Worm (Caenorhabditis elegans) whole organism, late embryonic: Measurements from ENCODE around the gene T01D1.3.

Experiments used
- C38D4.7 ChIP-seq: fragments of 200-800 bp; sonication (Bioruptor generic); optimal IDR thresholded peaks from 2 replicates; lab custom pipeline; 2018; ENCODE audit warnings: mild to moderate bottlenecking, missing genetic modification characterization, moderate library complexity, missing compliant biosample characterization
- F13H6.1 ChIP-seq: sonication (generic microtip); optimal IDR thresholded peaks from 2 replicates; lab custom pipeline; 2016; ENCODE audit warnings: missing genetic modification characterization, missing compliant biosample characterization
- K09A11.1 ChIP-seq: sonication (generic microtip); optimal IDR thresholded peaks from 2 replicates; lab custom pipeline; 2017; ENCODE audit warnings: antibody characterized with exemption, mild to moderate bottlenecking, missing genetic modification characterization, missing compliant biosample characterization; ENCODE audit not compliant: insufficient read depth
- T23F11.4 ChIP-seq: fragments of 200-800 bp; sonication (Bioruptor generic); optimal IDR thresholded peaks from 2 replicates; lab custom pipeline; 2018; ENCODE audit warnings: mild to moderate bottlenecking, missing genetic modification characterization, missing compliant biosample characterization
- ahr-1 ChIP-seq: sonication (generic microtip); optimal IDR thresholded peaks from 2 replicates; lab custom pipeline; 2016; ENCODE audit warnings: missing genetic modification characterization, missing compliant biosample characterization
- ceh-19 ChIP-seq: fragments of 200-800 bp; sonication (Bioruptor generic); optimal IDR thresholded peaks from 2 replicates; lab custom pipeline; 2018; ENCODE audit warnings: mild to moderate bottlenecking, missing genetic modification characterization, missing compliant biosample characterization
- ceh-22 ChIP-seq: sonication (generic microtip); optimal IDR thresholded peaks from 2 replicates; lab custom pipeline; 2017; ENCODE audit warnings: missing biosample characterization, missing genetic modification characterization
- ceh-24 ChIP-seq: sonication (generic microtip); optimal IDR thresholded peaks from 2 replicates; lab custom pipeline; 2016; ENCODE audit warnings: mild to moderate bottlenecking, missing genetic modification characterization, missing compliant biosample characterization
- ceh-30 ChIP-seq: fragments of 150-350 bp; optimal IDR thresholded peaks from 2 replicates; lab custom pipeline; 2014; ENCODE audit warnings: missing biosample characterization, missing genetic modification characterization
- ceh-31 ChIP-seq: sonication (generic microtip); optimal IDR thresholded peaks from 2 replicates; lab custom pipeline; 2016; ENCODE audit warnings: missing genetic modification characterization, missing compliant biosample characterization
- ceh-45 ChIP-seq: fragments of 200-800 bp; sonication (Bioruptor generic); IDR thresholded peaks from 2 replicates; pipeline ENCODE4 v1.3.6; 2022; ENCODE audit warnings: missing genetic modification reagents, missing genetic modification characterization, missing compliant biosample characterization
- ceh-48 ChIP-seq: sonication (generic microtip); optimal IDR thresholded peaks from 2 replicates; lab custom pipeline; 2016; ENCODE audit warnings: missing genetic modification characterization, inconsistent platforms, missing compliant biosample characterization
- ceh-6 ChIP-seq: fragments of 200-800 bp; sonication (Bioruptor generic); optimal IDR thresholded peaks from 2 replicates; lab custom pipeline; 2018; ENCODE audit warnings: mild to moderate bottlenecking, missing genetic modification characterization, missing compliant biosample characterization
- ceh-9 ChIP-seq: sonication (generic microtip); optimal IDR thresholded peaks from 2 replicates; lab custom pipeline; 2016; ENCODE audit warnings: mild to moderate bottlenecking, missing genetic modification characterization, inconsistent platforms, missing compliant biosample characterization
- che-1 ChIP-seq: sonication (generic microtip); optimal IDR thresholded peaks from 2 replicates; lab custom pipeline; 2016; ENCODE audit warnings: mild to moderate bottlenecking, missing genetic modification characterization, missing compliant biosample characterization
- dmd-4 ChIP-seq: sonication (generic microtip); optimal IDR thresholded peaks from 2 replicates; lab custom pipeline; 2016; ENCODE audit warnings: borderline replicate concordance, missing genetic modification characterization, missing compliant biosample characterization
- dve-1 ChIP-seq: sonication (generic microtip); optimal IDR thresholded peaks from 2 replicates; lab custom pipeline; 2017; ENCODE audit warnings: antibody characterized with exemption, mild to moderate bottlenecking, missing genetic modification characterization, missing compliant biosample characterization
- elt-2 ChIP-seq: sonication (generic microtip); optimal IDR thresholded peaks from 2 replicates; lab custom pipeline; 2016; ENCODE audit warnings: missing genetic modification reagents, missing genetic modification characterization, missing compliant biosample characterization
- ets-4 ChIP-seq: sonication (generic microtip); optimal IDR thresholded peaks from 2 replicates; lab custom pipeline; 2016; ENCODE audit warnings: missing genetic modification characterization, missing compliant biosample characterization
- fax-1 ChIP-seq: sonication (generic microtip); optimal IDR thresholded peaks from 2 replicates; lab custom pipeline; 2016; ENCODE audit warnings: missing genotype, missing genetic modification characterization, missing compliant biosample characterization
- fkh-10 ChIP-seq: fragments of 150-350 bp; optimal IDR thresholded peaks from 2 replicates; lab custom pipeline; 2014; ENCODE audit warnings: missing biosample characterization, missing genetic modification reagents, missing genetic modification characterization
- fkh-6 ChIP-seq: sonication (generic microtip); optimal IDR thresholded peaks from 2 replicates; lab custom pipeline; 2016; ENCODE audit warnings: missing genetic modification characterization, missing compliant biosample characterization
- hlh-30 ChIP-seq: sonication (generic microtip); optimal IDR thresholded peaks from 2 replicates; lab custom pipeline; 2017; ENCODE audit warnings: antibody characterized with exemption, missing genetic modification characterization, missing compliant biosample characterization; ENCODE audit not compliant: insufficient read depth
- hlh-8 ChIP-seq: sonication (generic microtip); optimal IDR thresholded peaks from 2 replicates; lab custom pipeline; 2016; ENCODE audit warnings: missing genotype, missing genetic modification characterization, missing compliant biosample characterization
- lim-6 ChIP-seq: sonication (generic microtip); optimal IDR thresholded peaks from 2 replicates; lab custom pipeline; 2016; ENCODE audit warnings: missing genetic modification characterization, missing compliant biosample characterization
- lin-11 ChIP-seq: fragments of 200-800 bp; sonication (Bioruptor generic); optimal IDR thresholded peaks from 2 replicates; lab custom pipeline; 2018; ENCODE audit warnings: mild to moderate bottlenecking, missing genetic modification characterization, missing compliant biosample characterization
- madf-2 ChIP-seq: sonication (generic microtip); optimal IDR thresholded peaks from 2 replicates; lab custom pipeline; 2017; ENCODE audit warnings: missing genetic modification characterization, missing compliant biosample characterization
- nfya-1 ChIP-seq: sonication (generic microtip); optimal IDR thresholded peaks from 2 replicates; lab custom pipeline; 2017; ENCODE audit warnings: missing genetic modification characterization, mild to moderate bottlenecking, missing compliant biosample characterization, antibody characterized with exemption, moderate library complexity
- nhr-11 ChIP-seq: fragments of 150-350 bp; optimal IDR thresholded peaks from 2 replicates; lab custom pipeline; 2014; ENCODE audit warnings: missing biosample characterization, missing genetic modification characterization
- nhr-232 ChIP-seq: sonication (generic microtip); optimal IDR thresholded peaks from 2 replicates; lab custom pipeline; 2016; ENCODE audit warnings: missing genetic modification characterization, missing compliant biosample characterization
- npax-4 ChIP-seq: sonication (generic microtip); optimal IDR thresholded peaks from 2 replicates; lab custom pipeline; 2016; ENCODE audit warnings: missing genetic modification characterization, missing compliant biosample characterization
- odd-2 ChIP-seq: sonication (generic microtip); optimal IDR thresholded peaks from 2 replicates; lab custom pipeline; 2017; ENCODE audit warnings: antibody characterized with exemption, mild to moderate bottlenecking, missing genetic modification characterization, missing compliant biosample characterization
- pag-3 ChIP-seq: sonication (generic microtip); optimal IDR thresholded peaks from 2 replicates; lab custom pipeline; 2016; ENCODE audit warnings: missing compliant biosample characterization, missing genetic modification characterization, borderline replicate concordance
- pat-9 ChIP-seq: fragments of 200-800 bp; sonication (Bioruptor generic); optimal IDR thresholded peaks from 2 replicates; lab custom pipeline; 2018; ENCODE audit warnings: mild to moderate bottlenecking, missing genetic modification characterization, moderate library complexity, missing compliant biosample characterization
- pha-2 ChIP-seq: sonication (generic microtip); optimal IDR thresholded peaks from 2 replicates; lab custom pipeline; 2017; ENCODE audit warnings: mild to moderate bottlenecking, missing genetic modification characterization, missing compliant biosample characterization
- pha-4 ChIP-seq: fragments of 150-350 bp; optimal IDR thresholded peaks from 2 replicates; lab custom pipeline; 2018; ENCODE audit warnings: missing biosample characterization, missing genetic modification reagents, missing genetic modification characterization
- pqm-1 ChIP-seq: sonication (generic microtip); optimal IDR thresholded peaks from 2 replicates; lab custom pipeline; 2016; ENCODE audit warnings: missing genetic modification characterization, missing compliant biosample characterization
- pros-1 ChIP-seq: fragments of 150-350 bp; optimal IDR thresholded peaks from 2 replicates; lab custom pipeline; 2014; ENCODE audit warnings: missing biosample characterization, missing genetic modification reagents, missing genetic modification characterization
- ref-2 ChIP-seq: sonication (generic microtip); optimal IDR thresholded peaks from 2 replicates; lab custom pipeline; 2016; ENCODE audit warnings: missing genetic modification characterization, missing compliant biosample characterization
- sox-2 ChIP-seq: fragments of 200-800 bp; sonication (Bioruptor generic); IDR thresholded peaks from 2 replicates; pipeline ENCODE4 v1.3.6; 2022; ENCODE audit warnings: missing genetic modification reagents, missing genetic modification characterization, missing compliant biosample characterization
- sox-4 ChIP-seq: sonication (generic microtip); optimal IDR thresholded peaks from 2 replicates; lab custom pipeline; 2017; ENCODE audit warnings: mild to moderate bottlenecking, missing genetic modification characterization, inconsistent platforms, missing compliant biosample characterization
- tbx-2 ChIP-seq: sonication (generic microtip); optimal IDR thresholded peaks from 2 replicates; lab custom pipeline; 2016; ENCODE audit warnings: missing genetic modification characterization, missing compliant biosample characterization
- tbx-7 ChIP-seq: sonication (generic microtip); optimal IDR thresholded peaks from 2 replicates; lab custom pipeline; 2016; ENCODE audit warnings: missing genotype, missing genetic modification characterization, missing compliant biosample characterization
- ttx-3 ChIP-seq: sonication (generic microtip); optimal IDR thresholded peaks from 2 replicates; lab custom pipeline; 2016; ENCODE audit warnings: missing genetic modification reagents, missing genetic modification characterization, missing compliant biosample characterization
- unc-42 ChIP-seq: sonication (generic microtip); optimal IDR thresholded peaks from 2 replicates; lab custom pipeline; 2016; ENCODE audit warnings: missing genotype, missing genetic modification characterization, missing compliant biosample characterization
- unc-86 ChIP-seq: sonication (generic microtip); optimal IDR thresholded peaks from 2 replicates; lab custom pipeline; 2016; ENCODE audit warnings: missing genetic modification characterization, missing compliant biosample characterization

The T01D1.3 gene

ce11 chrII:221212-221611 is 45.4 kb upstream of the T01D1.3 start (continued):
- TF ChIP-seq fkh-10 (GFP tag; lab: Kevin White, UChicago) (no peak), ceh-31 (tag; lab: Kevin White, UChicago) (peak; percentile 69), pros-1 (tag; lab: Kevin White, UChicago) (peak; percentile 45), ceh-24 (tag; lab: Kevin White, UChicago) (no peak), pqm-1 (tag; lab: Kevin White, UChicago) (no peak)

ce11 chrII:220602-221001 is 44.8 kb upstream of the T01D1.3 start, which contains the start of gene ubxn-3:
TSS of gene ubxn-3 (minus strand) at chrII:220667.
- TF ChIP-seq hlh-8 (tag; lab: Kevin White, UChicago) (no peak), ceh-9 (no peak), nhr-232 (no peak), dmd-4 (tag; lab: Kevin White, UChicago) (no peak), tbx-2 (no peak), npax-4 (tag; lab: Kevin White, UChicago) (no peak), nfya-1 (tag; lab: Kevin White, UChicago) (no peak), T23F11.4 (no peak), pag-3 (tag; lab: Kevin White, UChicago) (no peak), fkh-6 (tag; lab: Kevin White, UChicago) (no peak), fax-1 (tag; lab: Kevin White, UChicago) (no peak), ceh-48 (tag; lab: Kevin White, UChicago) (no peak), tbx-7 (tag; lab: Kevin White, UChicago) (no peak), unc-42 (tag; lab: Kevin White, UChicago) (no peak), pha-4 (tag; lab: Kevin White, UChicago) (no peak), ceh-6 (GFP tag; lab: Kevin White, UChicago) (no peak), sox-2 (GFP tag; lab: Robert Waterston, UW) (no peak), pha-2 (tag; lab: Kevin White, UChicago) (no peak), odd-2 (no peak), ceh-30 (no peak)

DNA sequence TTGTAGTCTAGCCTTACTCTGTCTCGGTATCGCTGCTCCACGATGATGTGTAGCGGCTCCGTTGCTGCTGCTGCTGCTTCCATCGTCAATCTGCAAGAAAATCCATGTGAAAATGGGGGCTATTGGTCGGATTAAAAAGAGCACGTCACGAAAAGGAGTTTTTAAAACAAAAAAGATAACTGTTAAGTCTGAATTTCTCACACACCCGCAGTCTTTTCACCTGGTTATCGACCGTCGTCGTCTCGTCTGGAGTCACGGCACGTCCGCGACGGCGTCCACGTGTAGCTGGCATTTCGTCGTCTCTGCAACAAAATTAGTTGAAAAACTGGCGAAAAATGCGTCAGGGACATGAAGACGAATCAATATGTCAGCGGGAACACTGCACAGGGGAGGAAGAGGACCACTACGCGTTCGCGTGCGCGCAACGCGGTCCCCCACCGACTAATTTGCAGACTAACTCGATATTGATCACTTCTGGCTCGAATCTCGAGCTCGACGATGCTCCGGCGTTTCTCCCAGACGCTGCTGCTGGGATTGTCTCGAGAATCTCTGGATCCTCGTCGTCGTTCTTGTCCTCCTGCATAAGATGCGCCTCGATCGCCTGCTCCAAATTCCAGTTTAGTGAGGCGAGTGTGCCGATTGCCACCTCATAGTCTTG is 44.2 kb upstream of the T01D1.3 start:
- TF ChIP-seq ceh-48 (tag; lab: Kevin White, UChicago), result no peak
- TF ChIP-seq lim-6 (tag; lab: Kevin White, UChicago), result no peak
- TF ChIP-seq ceh-45 (GFP tag; lab: Robert Waterston, UW), result no peak
- no peak for TF ChIP-seq ceh-31 (tag; lab: Kevin White, UChicago)
- TF ChIP-seq dmd-4 (tag; lab: Kevin White, UChicago), result no peak
- TF ChIP-seq elt-2 (tag; lab: Kevin White, UChicago), result no peak
- no peak for TF ChIP-seq ttx-3 (tag; lab: Kevin White, UChicago)
- no peak for TF ChIP-seq ceh-19 (GFP tag; lab: Kevin White, UChicago)
- no peak for TF ChIP-seq nhr-232
- TF ChIP-seq dve-1 (tag; lab: Kevin White, UChicago), result no peak
- no peak for TF ChIP-seq F13H6.1 (tag; lab: Kevin White, UChicago)
- no peak for TF ChIP-seq hlh-30
- TF ChIP-seq ahr-1 (tag; lab: Kevin White, UChicago), result no peak
- no peak for TF ChIP-seq pat-9
- TF ChIP-seq odd-2, result no peak
- no peak for TF ChIP-seq ceh-6 (GFP tag; lab: Kevin White, UChicago)
- TF ChIP-seq C38D4.7 (GFP tag; lab: Kevin White, UChicago), result no peak

DNA sequence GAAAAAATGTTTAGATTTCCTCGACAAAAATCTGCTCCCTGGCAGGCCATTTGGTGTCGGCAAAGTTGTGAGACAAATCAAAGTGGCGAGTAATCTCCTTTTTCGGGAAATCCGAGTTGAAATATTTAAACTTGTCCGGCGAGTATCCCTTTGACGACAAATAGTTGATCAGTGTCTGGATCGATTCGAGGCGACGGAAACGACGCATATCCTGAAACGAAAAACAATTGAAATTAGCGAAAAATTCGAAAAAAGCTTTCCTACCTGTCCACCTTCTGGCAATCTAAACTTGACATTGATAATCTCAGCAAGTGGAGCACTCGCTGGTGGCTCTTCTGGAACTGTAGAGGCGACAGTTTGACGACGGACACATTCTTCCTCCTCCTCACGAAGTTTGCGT is 41.5 kb upstream of the T01D1.3 start:
- no peak for TF ChIP-seq pros-1 (tag; lab: Kevin White, UChicago)
- no peak for TF ChIP-seq fax-1 (tag; lab: Kevin White, UChicago)
- TF ChIP-seq che-1 (tag; lab: Kevin White, UChicago), result no peak
- TF ChIP-seq pha-4 (tag; lab: Kevin White, UChicago), result no peak
- no peak for TF ChIP-seq lin-11 (tag; lab: Kevin White, UChicago)
- no peak for TF ChIP-seq ceh-22 (tag; lab: Kevin White, UChicago)
- no peak for TF ChIP-seq madf-2 (tag; lab: Kevin White, UChicago)
- TF ChIP-seq K09A11.1 (tag; lab: Kevin White, UChicago), result no peak
- TF ChIP-seq ceh-31 (tag; lab: Kevin White, UChicago), result no peak
- TF ChIP-seq sox-4 (tag; lab: Kevin White, UChicago), result no peak
- no peak for TF ChIP-seq odd-2
- no peak for TF ChIP-seq ref-2 (tag; lab: Kevin White, UChicago)
- TF ChIP-seq ttx-3 (tag; lab: Kevin White, UChicago), result no peak
- no peak for TF ChIP-seq C38D4.7 (GFP tag; lab: Kevin White, UChicago)
- no peak for TF ChIP-seq hlh-8 (tag; lab: Kevin White, UChicago)
- TF ChIP-seq ceh-19 (GFP tag; lab: Kevin White, UChicago), result no peak
- TF ChIP-seq ets-4 (tag; lab: Kevin White, UChicago), result no peak
- no peak for TF ChIP-seq nhr-11 (tag; lab: Kevin White, UChicago)
- TF ChIP-seq unc-86 (tag; lab: Kevin White, UChicago), result no peak
